Worm (Caenorhabditis elegans) whole organism, L1 larva: ENCODE measurements around the gene B0228.6.

Experiments
- aly-2 ChIP-seq: fragments of 150-350 bp; optimal IDR thresholded peaks from 2 replicates; lab custom pipeline; 2014; ENCODE audit warnings: missing biosample characterization, missing genetic modification characterization
- ama-1 ChIP-seq: fragments of 150-350 bp; optimal IDR thresholded peaks from 2 replicates; lab custom pipeline; 2014
- blmp-1 ChIP-seq: fragments of 150-350 bp; optimal IDR thresholded peaks from 2 replicates; lab custom pipeline; 2014; ENCODE audit warnings: missing biosample characterization, missing genetic modification characterization
- dsc-1 ChIP-seq: sonication (generic microtip); optimal IDR thresholded peaks from 2 replicates; lab custom pipeline; 2016; ENCODE audit warnings: mild to moderate bottlenecking, missing genetic modification characterization, missing compliant biosample characterization
- lin-35 ChIP-seq, 2 experiments: fragments of 150-350 bp; optimal IDR thresholded peaks; 2 replicates each; lab custom pipeline; 2014; ENCODE audit warnings: missing biosample characterization in 2 of 2, missing genetic modification characterization in 2 of 2, missing genetic modification reagents in 2 of 2
- nhr-76 ChIP-seq: sonication (generic microtip); optimal IDR thresholded peaks from 2 replicates; lab custom pipeline; 2017; ENCODE audit warnings: missing biosample characterization, missing genetic modification characterization
- pag-3 ChIP-seq: sonication (generic microtip); optimal IDR thresholded peaks from 2 replicates; lab custom pipeline; 2017; ENCODE audit warnings: missing genetic modification characterization, mild to moderate bottlenecking, missing compliant biosample characterization, antibody characterized with exemption, borderline replicate concordance; ENCODE audit not compliant: insufficient read depth
- tlp-1 ChIP-seq: fragments of 150-350 bp; optimal IDR thresholded peaks from 2 replicates; lab custom pipeline; 2014; ENCODE audit warnings: missing biosample characterization, missing genetic modification characterization
- unc-86 ChIP-seq: sonication (generic microtip); optimal IDR thresholded peaks from 2 replicates; lab custom pipeline; 2016; ENCODE audit warnings: missing genetic modification characterization, missing compliant biosample characterization

- no peak for TF ChIP-seq pag-3
- no peak for TF ChIP-seq nhr-76 (tag; lab: Kevin White, UChicago)
- no peak for TF ChIP-seq blmp-1 (tag; lab: Kevin White, UChicago)
- TF ChIP-seq unc-86 (tag; lab: Kevin White, UChicago), result no peak
- TF ChIP-seq aly-2 (tag; lab: Kevin White, UChicago), result no peak
- no peak for TF ChIP-seq lin-35 (GFP tag; optimal IDR thresholded peaks at IDR 0.05; lab: Kevin White, UChicago)
- no peak for TF ChIP-seq dsc-1 (tag; lab: Kevin White, UChicago)
- no peak for TF ChIP-seq tlp-1 (tag; lab: Kevin White, UChicago)
- no peak for TF ChIP-seq ama-1 (lab: Kevin White, UChicago)
Measured at ce11 chrII:7789605-7790004, 34.6 kb upstream of the B0228.6 start.
